Fruit fly (Drosophila melanogaster) whole organism, embryonic: Measurements from ENCODE around the gene CG42835.

Experiments used
- Awh ChIP-seq: fragments of 200-800 bp; sonication (Bioruptor generic); IDR thresholded peaks from 2 replicates; pipeline ENCODE4, ENCODE4 v1.3.6; 2022; ENCODE audit warnings: missing biosample characterization, missing genetic modification characterization
- CG17361 ChIP-seq: fragments of 200-800 bp; sonication (Bioruptor generic); IDR thresholded peaks from 3 replicates; pipeline ENCODE4 v1.3.6; 2022; ENCODE audit warnings: missing biosample characterization, missing genetic modification characterization
- CrebB ChIP-seq: fragments of 200-800 bp; sonication (Bioruptor generic); optimal IDR thresholded peaks from 3 replicates; lab custom pipeline; 2018; ENCODE audit warnings: missing biosample characterization, mild to moderate bottlenecking, missing genetic modification characterization
- NFAT ChIP-seq: fragments of 200-800 bp; sonication (Bioruptor generic); IDR thresholded peaks from 2 replicates; pipeline ENCODE4 v1.3.6; 2022; ENCODE audit warnings: missing biosample characterization, missing genetic modification characterization
- eyg ChIP-seq: fragments of 200-800 bp; sonication (Bioruptor generic); optimal IDR thresholded peaks from 3 replicates; lab custom pipeline; 2016; ENCODE audit warnings: missing biosample characterization, missing genetic modification characterization
- jing ChIP-seq: fragments of 200-800 bp; sonication (Bioruptor generic); optimal IDR thresholded peaks from 2 replicates; lab custom pipeline; 2018; ENCODE audit warnings: missing biosample characterization, mild to moderate bottlenecking, missing genetic modification characterization
- onecut ChIP-seq: fragments of 200-800 bp; sonication (Bioruptor generic); IDR thresholded peaks from 2 replicates; pipeline ENCODE4 v1.3.6; 2022; ENCODE audit warnings: missing biosample characterization, missing genetic modification characterization

- no peak for TF ChIP-seq CrebB
- TF ChIP-seq Awh (GFP tag; lab: Robert Waterston, UW) = no peak
- no peak for TF ChIP-seq onecut (GFP tag; lab: Robert Waterston, UW)
- TF ChIP-seq jing (GFP tag; lab: Kevin White, UChicago) = no peak
- TF ChIP-seq eyg (GFP tag; lab: Kevin White, UChicago) = no peak
- no peak for TF ChIP-seq NFAT
- no peak for TF ChIP-seq CG17361 (GFP tag; lab: Robert Waterston, UW)
These were observed 17.2 kb upstream of the CG42835 start, which contains the start of gene CG34279 for dm6 chr3R:17403188-17403587.
